Fruit fly (Drosophila melanogaster): ENCODE measurements around the gene CG18765.

Gene CG18765

DNA sequence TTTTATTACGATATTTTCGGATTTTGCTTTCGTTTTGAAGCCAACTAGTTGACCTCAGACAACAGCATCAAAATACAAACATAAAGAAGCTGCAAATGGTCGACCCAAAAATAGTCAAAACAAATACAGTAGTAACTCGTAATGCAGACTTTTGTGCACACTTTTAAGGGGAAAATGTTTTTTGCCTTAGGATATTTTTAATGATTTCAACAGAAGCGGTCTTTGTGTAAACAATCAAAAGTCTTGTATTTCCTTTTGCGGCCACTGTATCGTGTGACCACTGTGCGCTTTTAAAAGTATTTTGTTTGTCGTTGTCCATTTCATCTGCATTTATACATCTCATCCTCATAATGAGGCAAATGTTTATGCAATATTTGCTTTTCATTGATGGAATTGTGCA, 42.1 kb downstream of the CG18765 start:
- TF ChIP-seq cic (GFP tag; optimal IDR thresholded peaks at IDR 0.05) (no peak), kay (GFP tag; ENCODE audit: borderline replicate concordance) (no peak), Crg-1 (GFP tag; optimal IDR thresholded peaks at IDR 0.05) (peak; percentile 33), CG33017 (tag; optimal IDR thresholded peaks at IDR 0.05) (peak; percentile 84), tj (GFP tag; optimal IDR thresholded peaks at IDR 0.05) (no peak), CG7045 (GFP tag; optimal IDR thresholded peaks at IDR 0.05) (peak; percentile 84), Mnt (GFP tag; optimal IDR thresholded peaks at IDR 0.05) (no peak), CG1620 (GFP tag; optimal IDR thresholded peaks at IDR 0.05) (peak; percentile 50), ovo (GFP tag; optimal IDR thresholded peaks at IDR 0.05) (no peak), CG5204 (GFP tag; optimal IDR thresholded peaks at IDR 0.05) (peak; percentile 72), CG12768 (GFP tag; optimal IDR thresholded peaks at IDR 0.05) (peak; percentile 80), Clk (GFP tag; optimal IDR thresholded peaks at IDR 0.05) (peak; percentile 68), CG14711 (tag; optimal IDR thresholded peaks at IDR 0.05) (peak; percentile 70), CG11617 (GFP tag; optimal IDR thresholded peaks at IDR 0.05) (peak; percentile 48), pad (GFP tag; optimal IDR thresholded peaks at IDR 0.05) (peak; percentile 36), Hr96 (GFP tag; optimal IDR thresholded peaks at IDR 0.05) (peak; percentile 48), toe (GFP tag; optimal IDR thresholded peaks at IDR 0.05) (peak; percentile 45), bab1 (GFP tag; optimal IDR thresholded peaks at IDR 0.05) (peak; percentile 82), CG7101 (tag; optimal IDR thresholded peaks at IDR 0.05) (peak; percentile 82), cnc (optimal IDR thresholded peaks at IDR 0.05) (no peak)

DNA sequence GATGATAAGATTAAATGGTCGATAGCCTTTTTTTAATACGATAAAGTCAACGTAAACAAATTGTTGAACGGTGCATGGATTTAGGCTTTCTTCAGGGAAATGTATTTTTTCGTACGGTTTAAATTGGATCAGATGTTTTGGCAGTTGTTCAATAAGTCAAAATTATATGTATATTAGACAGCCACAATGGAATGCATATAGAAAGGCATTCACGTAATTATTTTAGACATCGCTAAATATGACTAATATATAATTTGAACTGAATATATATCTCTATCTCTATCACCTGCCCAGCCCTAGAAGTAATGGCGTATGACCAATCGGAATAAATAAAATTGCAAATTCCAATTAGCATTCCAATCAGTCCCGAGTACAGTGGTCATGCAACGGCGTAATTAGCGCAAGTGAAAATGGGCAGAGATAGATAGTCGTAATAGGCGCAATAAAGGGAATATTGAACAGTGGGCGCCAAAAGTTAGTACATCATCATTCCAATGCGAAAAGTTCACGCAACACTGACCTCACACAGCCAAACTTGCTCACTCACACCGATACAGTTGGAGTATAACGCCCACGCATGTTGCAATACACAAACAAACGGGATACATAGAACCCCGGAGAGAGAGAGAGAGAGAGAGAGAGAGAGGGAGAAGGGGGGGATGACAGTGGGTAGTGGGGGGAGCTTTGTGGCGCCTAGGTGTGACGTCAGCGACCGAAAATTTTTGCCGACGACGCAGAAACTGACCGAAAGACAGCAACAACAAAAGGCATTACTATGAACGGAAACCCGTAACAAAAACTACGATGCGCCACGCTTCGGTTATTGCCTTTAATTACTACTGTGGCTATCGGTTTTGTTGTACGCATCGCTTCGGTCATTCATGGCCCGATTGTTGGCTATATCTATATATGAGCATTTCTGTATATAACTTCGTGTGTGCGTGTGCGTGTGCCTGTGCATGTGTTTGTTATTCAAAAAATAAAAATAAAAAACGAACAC, 42.9 kb downstream of the CG18765 start:
- TF ChIP-seq kay (GFP tag; ENCODE audit: borderline replicate concordance) = peak; percentile 93
- no peak for TF ChIP-seq CG5204 (GFP tag; optimal IDR thresholded peaks at IDR 0.05)
- TF ChIP-seq CG12768 (GFP tag; optimal IDR thresholded peaks at IDR 0.05) = peak; percentile 33
- TF ChIP-seq CG14711 (tag; optimal IDR thresholded peaks at IDR 0.05) = no peak
- TF ChIP-seq tj (GFP tag; optimal IDR thresholded peaks at IDR 0.05) = peak; percentile 48
- TF ChIP-seq Mnt (GFP tag; optimal IDR thresholded peaks at IDR 0.05) = no peak
- peak; percentile 13 for TF ChIP-seq cic (GFP tag; optimal IDR thresholded peaks at IDR 0.05)

dm6 chr3R:11646826-11647225, 44.8 kb downstream of the CG18765 start:
- TF ChIP-seq Mnt (GFP tag; optimal IDR thresholded peaks at IDR 0.05) = peak; percentile 2
- TF ChIP-seq tj (GFP tag; optimal IDR thresholded peaks at IDR 0.05) = peak; percentile 52
- TF ChIP-seq kay (GFP tag; ENCODE audit: borderline replicate concordance) = peak; percentile 94
- TF ChIP-seq CG7045 (GFP tag; optimal IDR thresholded peaks at IDR 0.05) = no peak
